Worm (Caenorhabditis elegans) whole organism, L3 larva: Measurements from ENCODE around the gene F26F2.4.

ENCODE experiments used
- R02D3.7 ChIP-seq: fragments of 150-350 bp; optimal IDR thresholded peaks from 2 replicates; lab custom pipeline; 2014; ENCODE audit warnings: missing biosample characterization, missing genetic modification characterization
- ZK546.5 ChIP-seq: sonication (generic microtip); optimal IDR thresholded peaks from 2 replicates; lab custom pipeline; 2017; ENCODE audit warnings: missing biosample characterization, missing genetic modification characterization
- ama-1 ChIP-seq: fragments of 150-350 bp; optimal IDR thresholded peaks from 2 replicates; lab custom pipeline; 2018
- ceh-28 ChIP-seq: fragments of 150-350 bp; optimal IDR thresholded peaks from 2 replicates; lab custom pipeline; 2014; ENCODE audit warnings: missing biosample characterization, missing genetic modification reagents, missing genetic modification characterization
- ceh-82 ChIP-seq: fragments of 150-350 bp; optimal IDR thresholded peaks from 2 replicates; lab custom pipeline; 2014; ENCODE audit warnings: missing biosample characterization, missing genetic modification characterization
- ceh-9 ChIP-seq: sonication (generic microtip); optimal IDR thresholded peaks from 2 replicates; lab custom pipeline; 2018; ENCODE audit warnings: missing biosample characterization, missing genetic modification characterization
- daf-12 ChIP-seq: fragments of 150-350 bp; optimal IDR thresholded peaks from 2 replicates; lab custom pipeline; 2014; ENCODE audit warnings: missing biosample characterization, missing genetic modification reagents, missing genetic modification characterization
- egl-27 ChIP-seq: sonication (generic microtip); optimal IDR thresholded peaks from 4 replicates; lab custom pipeline; 2017; ENCODE audit warnings: missing biosample characterization, missing genetic modification reagents, missing genetic modification characterization
- elt-2 ChIP-seq: sonication (generic microtip); optimal IDR thresholded peaks from 2 replicates; lab custom pipeline; 2016; ENCODE audit warnings: missing genetic modification reagents, mild to moderate bottlenecking, missing genetic modification characterization, missing compliant biosample characterization
- elt-3 ChIP-seq, 3 experiments: fragments of 150-350 bp in 1 of 3; sonication (generic microtip) in 2 of 3; optimal IDR thresholded peaks; 2 replicates in 2 of 3; 4 replicates in 1 of 3; lab custom pipeline; 2014 to 2017; ENCODE audit warnings: missing biosample characterization in 3 of 3, missing genetic modification characterization in 3 of 3
- fkh-10 ChIP-seq: sonication (generic microtip); optimal IDR thresholded peaks from 2 replicates; lab custom pipeline; 2017; ENCODE audit warnings: missing biosample characterization, missing genetic modification reagents, missing genetic modification characterization
- fos-1 ChIP-seq: fragments of 150-350 bp; optimal IDR thresholded peaks from 2 replicates; lab custom pipeline; 2014; ENCODE audit warnings: missing biosample characterization, missing genetic modification characterization
- jun-1 ChIP-seq: fragments of 150-350 bp; optimal IDR thresholded peaks from 2 replicates; lab custom pipeline; 2014; ENCODE audit warnings: missing biosample characterization, missing genetic modification reagents, missing genetic modification characterization
- lin-15B ChIP-seq: fragments of 150-350 bp; optimal IDR thresholded peaks from 2 replicates; lab custom pipeline; 2014; ENCODE audit warnings: missing biosample characterization, missing genetic modification characterization
- lin-39 ChIP-seq: fragments of 150-350 bp; optimal IDR thresholded peaks from 2 replicates; lab custom pipeline; 2018; ENCODE audit warnings: missing biosample characterization, missing genetic modification reagents, missing genetic modification characterization
- mdl-1 ChIP-seq: fragments of 150-350 bp; optimal IDR thresholded peaks from 2 replicates; lab custom pipeline; 2014; ENCODE audit warnings: missing biosample characterization, missing genetic modification characterization
- mml-1 ChIP-seq: fragments of 150-350 bp; sonication (generic microtip); optimal IDR thresholded peaks from 3 replicates; lab custom pipeline; 2014; ENCODE audit warnings: missing biosample characterization, missing genetic modification characterization
- nfya-1 ChIP-seq: sonication (generic microtip); optimal IDR thresholded peaks from 2 replicates; lab custom pipeline; 2017; ENCODE audit warnings: missing genetic modification characterization, mild to moderate bottlenecking, missing compliant biosample characterization, antibody characterized with exemption, moderate library complexity; ENCODE audit not compliant: insufficient read depth
- nhr-11 ChIP-seq: fragments of 150-350 bp; optimal IDR thresholded peaks from 2 replicates; lab custom pipeline; 2014; ENCODE audit warnings: missing biosample characterization, missing genetic modification characterization
- nhr-12 ChIP-seq: fragments of 150-350 bp; optimal IDR thresholded peaks from 2 replicates; lab custom pipeline; 2014; ENCODE audit warnings: missing biosample characterization, missing genetic modification characterization
- nhr-23 ChIP-seq: fragments of 150-350 bp; optimal IDR thresholded peaks from 2 replicates; lab custom pipeline; 2014; ENCODE audit warnings: missing biosample characterization, missing genetic modification reagents, missing genetic modification characterization
- nhr-25 ChIP-seq: sonication (generic microtip); optimal IDR thresholded peaks from 2 replicates; lab custom pipeline; 2017; ENCODE audit warnings: missing biosample characterization, missing genetic modification characterization
- nhr-28 ChIP-seq: fragments of 150-350 bp; optimal IDR thresholded peaks from 2 replicates; lab custom pipeline; 2014; ENCODE audit warnings: missing biosample characterization, missing genetic modification characterization
- nhr-43 ChIP-seq: sonication (generic microtip); optimal IDR thresholded peaks from 2 replicates; lab custom pipeline; 2016; ENCODE audit warnings: mild to moderate bottlenecking, missing genetic modification characterization, missing compliant biosample characterization; ENCODE audit not compliant: poor library complexity, severe bottlenecking
- nhr-76 ChIP-seq: fragments of 150-350 bp; sonication (generic microtip); optimal IDR thresholded peaks from 5 replicates; lab custom pipeline; 2014; ENCODE audit warnings: missing biosample characterization, missing genetic modification characterization
- pha-4 ChIP-seq: fragments of 150-350 bp; optimal IDR thresholded peaks from 2 replicates; lab custom pipeline; 2014; ENCODE audit warnings: missing biosample characterization, missing genetic modification reagents, missing genetic modification characterization
- pqm-1 ChIP-seq: fragments of 150-350 bp; optimal IDR thresholded peaks from 2 replicates; lab custom pipeline; 2017; ENCODE audit warnings: missing biosample characterization, missing genetic modification characterization, inconsistent platforms
- sea-2 ChIP-seq: fragments of 150-350 bp; sonication (generic microtip); optimal IDR thresholded peaks from 4 replicates; lab custom pipeline; 2014; ENCODE audit warnings: missing biosample characterization, missing genetic modification reagents, missing genetic modification characterization
- skn-1 ChIP-seq: fragments of 150-350 bp; optimal IDR thresholded peaks from 2 replicates; lab custom pipeline; 2014; ENCODE audit warnings: missing biosample characterization, missing genetic modification characterization
- snpc-4 ChIP-seq: fragments of 150-350 bp; optimal IDR thresholded peaks from 2 replicates; lab custom pipeline; 2014; ENCODE audit warnings: missing biosample characterization, missing genetic modification characterization
- tbx-2 ChIP-seq: sonication (generic microtip); optimal IDR thresholded peaks from 2 replicates; lab custom pipeline; 2016; ENCODE audit warnings: mild to moderate bottlenecking, missing genetic modification characterization, missing compliant biosample characterization
- unc-39 ChIP-seq: sonication (generic microtip); optimal IDR thresholded peaks from 4 replicates; lab custom pipeline; 2017; ENCODE audit warnings: missing biosample characterization, missing genetic modification characterization
- ztf-4 ChIP-seq: fragments of 150-350 bp; optimal IDR thresholded peaks from 2 replicates; lab custom pipeline; 2014; ENCODE audit warnings: missing biosample characterization, missing genetic modification characterization

F26F2.4 gene

ce11 chrV:20552971-20553370 is 16.1 kb upstream of the F26F2.4 start, which contains the start of gene vmo-1:
TSS of gene vmo-1 (minus strand) at chrV:20553071.
- TF ChIP-seq ceh-9 (tag; lab: Kevin White, UChicago) = no peak
- no peak for TF ChIP-seq ceh-28 (tag; lab: Kevin White, UChicago)
- TF ChIP-seq nhr-25 = no peak
- no peak for TF ChIP-seq nhr-43
- no peak for TF ChIP-seq ama-1 (lab: Kevin White, UChicago)
- no peak for TF ChIP-seq sea-2 (GFP tag; lab: Kevin White, UChicago)
- no peak for TF ChIP-seq nhr-28 (tag; lab: Kevin White, UChicago)
- no peak for TF ChIP-seq nhr-12 (tag; lab: Kevin White, UChicago)
- no peak for TF ChIP-seq egl-27 (tag; lab: Kevin White, UChicago)
- TF ChIP-seq lin-39 (tag; lab: Kevin White, UChicago) = no peak
- no peak for TF ChIP-seq fos-1
- TF ChIP-seq pha-4 (tag; lab: Kevin White, UChicago) = no peak
- no peak for TF ChIP-seq lin-15B (tag; lab: Kevin White, UChicago)
- no peak for TF ChIP-seq nfya-1 (tag; lab: Kevin White, UChicago)
- TF ChIP-seq pqm-1 (tag; lab: Kevin White, UChicago) = no peak
- TF ChIP-seq fkh-10 (GFP tag; lab: Kevin White, UChicago) = no peak
- TF ChIP-seq elt-3 (tag; optimal IDR thresholded peaks at IDR 0.05; lab: Kevin White, UChicago) = no peak
- TF ChIP-seq nhr-23 (tag; lab: Kevin White, UChicago) = no peak
- TF ChIP-seq nhr-76 (tag; lab: Kevin White, UChicago) = no peak
- no peak for TF ChIP-seq nhr-11 (tag; lab: Kevin White, UChicago)

ce11 chrV:20555120-20555519 is 14.0 kb upstream of the F26F2.4 start, which contains the start of gene Y38H6C.21:
TSS of gene Y38H6C.21 (minus strand) at chrV:20555267.
- TF ChIP-seq snpc-4 (no peak), nhr-25 (no peak), mdl-1 (tag; lab: Kevin White, UChicago) (no peak), lin-39 (tag; lab: Kevin White, UChicago) (no peak), egl-27 (tag; lab: Kevin White, UChicago) (no peak), nhr-76 (tag; lab: Kevin White, UChicago) (no peak), lin-15B (tag; lab: Kevin White, UChicago) (no peak), jun-1 (tag; lab: Kevin White, UChicago) (no peak), ceh-82 (tag; lab: Kevin White, UChicago) (no peak), mml-1 (tag; lab: Kevin White, UChicago) (no peak), nhr-28 (tag; lab: Kevin White, UChicago) (no peak), sea-2 (GFP tag; lab: Kevin White, UChicago) (no peak), ZK546.5 (no peak), ceh-9 (tag; lab: Kevin White, UChicago) (no peak), ztf-4 (no peak)
- TF ChIP-seq, all 47 proteins: peak for 0

- TF ChIP-seq tbx-2 (tag; lab: Kevin White, UChicago) (no peak), nhr-28 (tag; lab: Kevin White, UChicago) (no peak), jun-1 (tag; lab: Kevin White, UChicago) (no peak), unc-39 (no peak), snpc-4 (no peak), nhr-43 (no peak), skn-1 (tag; lab: Kevin White, UChicago) (no peak), ZK546.5 (no peak), ama-1 (lab: Kevin White, UChicago) (no peak)
These were observed 12.8 kb upstream of the F26F2.4 start, which contains the start of gene Y38H6C.23 for ce11 chrV:20556260-20556659. TSS of gene Y38H6C.23 (minus strand) at chrV:20556360.

ce11 chrV:20558270-20558669 is 10.8 kb upstream of the F26F2.4 start, which contains the start of gene abf-4:
TSS of gene abf-4 (minus strand) at chrV:20558370.
- TF ChIP-seq daf-12 (tag; lab: Kevin White, UChicago) (no peak), elt-2 (tag; lab: Kevin White, UChicago) (no peak), skn-1 (tag; lab: Kevin White, UChicago) (no peak), nhr-76 (tag; lab: Kevin White, UChicago) (no peak), lin-15B (tag; lab: Kevin White, UChicago) (no peak), mdl-1 (tag; lab: Kevin White, UChicago) (no peak), snpc-4 (no peak), pha-4 (tag; lab: Kevin White, UChicago) (no peak), elt-3 (tag; optimal IDR thresholded peaks at IDR 0.05; lab: Kevin White, UChicago) (no peak), lin-39 (tag; lab: Kevin White, UChicago) (no peak), R02D3.7 (tag; lab: Kevin White, UChicago) (no peak), nhr-23 (tag; lab: Kevin White, UChicago) (no peak)
